Fruit fly (Drosophila melanogaster) whole organism, embryonic: ENCODE results near the gene Csk.

Experiments used
- Aef1 ChIP-seq: fragments of 200-800 bp; sonication (Bioruptor generic); IDR thresholded peaks from 3 replicates; pipeline ENCODE4 v1.3.6; 2022; ENCODE audit warnings: missing biosample characterization, missing genetic modification characterization
- BtbVII ChIP-seq: fragments of 200-800 bp; sonication (Bioruptor generic); optimal IDR thresholded peaks from 3 replicates; lab custom pipeline; 2017; ENCODE audit warnings: missing biosample characterization, mild to moderate bottlenecking, missing genetic modification characterization
- Bteb2 ChIP-seq: fragments of 200-800 bp; sonication (Bioruptor generic); optimal IDR thresholded peaks from 2 replicates; lab custom pipeline; 2016; ENCODE audit warnings: missing biosample characterization, missing genetic modification characterization
- CG10274 ChIP-seq: fragments of 200-800 bp; sonication (Bioruptor generic); optimal IDR thresholded peaks from 3 replicates; lab custom pipeline; 2017; ENCODE audit warnings: missing biosample characterization, mild to moderate bottlenecking, missing genetic modification characterization
- CG10654 ChIP-seq: fragments of 200-800 bp; sonication (Bioruptor generic); optimal IDR thresholded peaks from 2 replicates; lab custom pipeline; 2016; ENCODE audit warnings: missing biosample characterization, missing genetic modification characterization
- CG12659 ChIP-seq: fragments of 200-800 bp; sonication (Bioruptor generic); optimal IDR thresholded peaks from 3 replicates; lab custom pipeline; 2017; ENCODE audit warnings: mild to moderate bottlenecking, missing biosample characterization, missing genetic modification reagents, missing genetic modification characterization
- CG13775 ChIP-seq: fragments of 200-800 bp; sonication (Bioruptor generic); optimal IDR thresholded peaks from 3 replicates; lab custom pipeline; 2017; ENCODE audit warnings: missing biosample characterization, mild to moderate bottlenecking, missing genetic modification characterization
- CG15073 ChIP-seq: fragments of 200-800 bp; sonication (Bioruptor generic); optimal IDR thresholded peaks from 2 replicates; lab custom pipeline; 2016; ENCODE audit warnings: missing biosample characterization, missing genetic modification characterization
- CG17361 ChIP-seq: fragments of 200-800 bp; sonication (Bioruptor generic); IDR thresholded peaks from 3 replicates; pipeline ENCODE4 v1.3.6; 2022; ENCODE audit warnings: missing biosample characterization, missing genetic modification characterization
- CG17385 ChIP-seq: fragments of 200-800 bp; sonication (Bioruptor generic); optimal IDR thresholded peaks from 3 replicates; lab custom pipeline; 2018; ENCODE audit warnings: missing biosample characterization, mild to moderate bottlenecking, missing genetic modification characterization
- CG17829 ChIP-seq: fragments of 200-800 bp; optimal IDR thresholded peaks from 2 replicates; lab custom pipeline; 2019; ENCODE audit warnings: missing biosample characterization, mild to moderate bottlenecking, missing genetic modification characterization, moderate library complexity
- CG2199 ChIP-seq: fragments of 200-800 bp; sonication (Bioruptor generic); IDR thresholded peaks from 3 replicates; pipeline ENCODE4 v1.3.6; 2022; ENCODE audit warnings: missing biosample characterization, missing genetic modification characterization
- CG32532 ChIP-seq: fragments of 200-800 bp; sonication (Bioruptor generic); IDR thresholded peaks from 2 replicates; pipeline ENCODE4 v1.3.6; 2022; ENCODE audit warnings: missing biosample characterization, missing genetic modification characterization
- CG32767 ChIP-seq: fragments of 200-800 bp; sonication (Bioruptor generic); IDR thresholded peaks from 2 replicates; pipeline ENCODE4 v1.3.6; 2022; ENCODE audit warnings: missing biosample characterization, missing genetic modification characterization
- CG34422 ChIP-seq: fragments of 200-800 bp; sonication (Bioruptor generic); IDR thresholded peaks from 3 replicates; pipeline ENCODE4 v1.3.6; 2022; ENCODE audit warnings: missing biosample characterization, missing genetic modification characterization
- CG6683 ChIP-seq: fragments of 200-800 bp; sonication (Bioruptor generic); optimal IDR thresholded peaks from 2 replicates; lab custom pipeline; 2017; ENCODE audit warnings: missing biosample characterization, mild to moderate bottlenecking, missing genetic modification characterization, missing genetic modification reagents
- CG7745 ChIP-seq: fragments of 200-800 bp; sonication (Bioruptor generic); optimal IDR thresholded peaks from 2 replicates; lab custom pipeline; 2018; ENCODE audit warnings: missing biosample characterization, mild to moderate bottlenecking, missing genetic modification characterization, moderate library complexity
- CG7987 ChIP-seq: fragments of 200-800 bp; sonication (Bioruptor generic); optimal IDR thresholded peaks from 2 replicates; lab custom pipeline; 2018; ENCODE audit warnings: missing biosample characterization, mild to moderate bottlenecking, missing genetic modification characterization, moderate library complexity
- CG8281 ChIP-seq: fragments of 200-800 bp; sonication (Bioruptor generic); optimal IDR thresholded peaks from 2 replicates; lab custom pipeline; 2018; ENCODE audit warnings: missing biosample characterization, mild to moderate bottlenecking, missing genetic modification characterization, moderate library complexity
- CG8924 ChIP-seq: fragments of 200-800 bp; optimal IDR thresholded peaks from 3 replicates; lab custom pipeline; 2019; ENCODE audit warnings: missing biosample characterization, mild to moderate bottlenecking, missing genetic modification characterization, moderate library complexity
- CG9932 ChIP-seq: fragments of 200-800 bp; sonication (Bioruptor generic); IDR thresholded peaks from 2 replicates; pipeline ENCODE4 v1.3.6; 2022; ENCODE audit warnings: missing biosample characterization, missing genetic modification characterization
- CTCF ChIP-seq: fragments of 200-800 bp; sonication (Bioruptor generic); optimal IDR thresholded peaks from 2 replicates; lab custom pipeline; 2017; ENCODE audit warnings: missing biosample characterization, mild to moderate bottlenecking, missing genetic modification characterization, moderate library complexity
- Dbx ChIP-seq: fragments of 200-800 bp; sonication (Bioruptor generic); IDR thresholded peaks from 3 replicates; pipeline ENCODE4 v1.3.6; 2022; ENCODE audit warnings: missing biosample characterization, missing genetic modification characterization
- Eip74EF ChIP-seq, 2 experiments: fragments of 200-800 bp in 1 of 2; fragments of >200 bp in 1 of 2; sonication (Bioruptor generic) in 1 of 2; optimal IDR thresholded peaks; 2 replicates each; lab custom pipeline; 2017 to 2019; ENCODE audit warnings: missing biosample characterization in 2 of 2, missing genetic modification characterization in 2 of 2, mild to moderate bottlenecking in 1 of 2, moderate library complexity in 1 of 2
- H2.0 ChIP-seq: fragments of 200-800 bp; sonication (Bioruptor generic); IDR thresholded peaks from 2 replicates; pipeline ENCODE4 v1.3.6; 2022; ENCODE audit warnings: missing biosample characterization, missing genetic modification characterization
- NK7.1 ChIP-seq: fragments of 200-800 bp; sonication (Bioruptor generic); optimal IDR thresholded peaks from 3 replicates; lab custom pipeline; 2016; ENCODE audit warnings: missing biosample characterization, missing genetic modification characterization
- Nf-YB ChIP-seq: fragments of 200-800 bp; sonication (Bioruptor generic); optimal IDR thresholded peaks from 3 replicates; lab custom pipeline; 2019; ENCODE audit warnings: missing biosample characterization, mild to moderate bottlenecking, missing genetic modification characterization, moderate library complexity
- Optix ChIP-seq: fragments of 200-800 bp; sonication (Bioruptor generic); IDR thresholded peaks from 3 replicates; pipeline ENCODE4 v1.3.6; 2022; ENCODE audit warnings: missing biosample characterization, missing genetic modification characterization
- Rfx ChIP-seq: fragments of 200-800 bp; sonication (Bioruptor generic); IDR thresholded peaks from 2 replicates; pipeline ENCODE4 v1.3.6; 2022; ENCODE audit warnings: missing biosample characterization, missing genetic modification characterization
- Sin3A ChIP-seq: fragments of >200 bp; optimal IDR thresholded peaks from 2 replicates; lab custom pipeline; 2018
- Xrp1 ChIP-seq: fragments of 200-800 bp; sonication (Bioruptor generic); IDR thresholded peaks from 2 replicates; pipeline ENCODE4 v1.3.6; 2022; ENCODE audit warnings: missing biosample characterization, missing genetic modification characterization
- bsh ChIP-seq, 2 experiments: fragments of 200-800 bp; sonication (Bioruptor generic); optimal IDR thresholded peaks; 2 replicates each; lab custom pipeline; 2017 to 2018; ENCODE audit warnings: mild to moderate bottlenecking in 2 of 2, missing biosample characterization in 2 of 2, missing genetic modification characterization in 2 of 2, moderate library complexity in 1 of 2
- cato ChIP-seq: fragments of 200-800 bp; sonication (Bioruptor generic); optimal IDR thresholded peaks from 2 replicates; lab custom pipeline; 2016; ENCODE audit warnings: missing biosample characterization, missing genetic modification characterization, borderline replicate concordance
- chm ChIP-seq: fragments of 200-800 bp; sonication (Bioruptor generic); IDR thresholded peaks from 2 replicates; pipeline ENCODE4 v1.3.6; 2022; ENCODE audit warnings: missing biosample characterization, missing genetic modification characterization
- chn ChIP-seq: fragments of 200-800 bp; sonication (Bioruptor generic); optimal IDR thresholded peaks from 2 replicates; lab custom pipeline; 2016; ENCODE audit warnings: missing biosample characterization, missing genetic modification characterization
- dati ChIP-seq: fragments of 200-800 bp; sonication (Bioruptor generic); IDR thresholded peaks from 2 replicates; pipeline ENCODE4 v1.3.6; 2022; ENCODE audit warnings: missing biosample characterization, missing genetic modification characterization
- fd102C ChIP-seq: fragments of 200-800 bp; sonication (Bioruptor generic); optimal IDR thresholded peaks from 2 replicates; lab custom pipeline; 2018; ENCODE audit warnings: missing biosample characterization, mild to moderate bottlenecking, missing genetic modification characterization, moderate library complexity
- fd64A ChIP-seq: fragments of 200-800 bp; sonication (Bioruptor generic); optimal IDR thresholded peaks from 3 replicates; lab custom pipeline; 2018; ENCODE audit warnings: missing biosample characterization, mild to moderate bottlenecking, missing genetic modification characterization
- fd96Cb ChIP-seq: fragments of 200-800 bp; sonication (Bioruptor generic); optimal IDR thresholded peaks from 2 replicates; lab custom pipeline; 2018; ENCODE audit warnings: missing biosample characterization, mild to moderate bottlenecking, missing genetic modification characterization, moderate library complexity
- fru ChIP-seq: fragments of >200 bp; optimal IDR thresholded peaks from 2 replicates; lab custom pipeline; 2017
- hbn ChIP-seq: fragments of 200-800 bp; sonication (Bioruptor generic); IDR thresholded peaks from 2 replicates; pipeline ENCODE4 v1.3.6; 2022; ENCODE audit warnings: missing biosample characterization, missing genetic modification characterization; ENCODE audit not compliant: partially characterized antibody
- klu ChIP-seq: fragments of 200-800 bp; sonication (Bioruptor generic); IDR thresholded peaks from 2 replicates; pipeline ENCODE4 v1.3.6; 2022; ENCODE audit warnings: missing biosample characterization, missing genetic modification characterization
- lbe ChIP-seq: fragments of 200-800 bp; sonication (Bioruptor generic); optimal IDR thresholded peaks from 2 replicates; lab custom pipeline; 2016; ENCODE audit warnings: missing biosample characterization, mild to moderate bottlenecking, missing genetic modification characterization
- lilli ChIP-seq: fragments of 200-800 bp; sonication (Bioruptor generic); optimal IDR thresholded peaks from 3 replicates; lab custom pipeline; 2016; ENCODE audit warnings: missing biosample characterization, missing genetic modification characterization
- lmd ChIP-seq: fragments of 200-800 bp; sonication (Bioruptor generic); IDR thresholded peaks from 2 replicates; pipeline ENCODE4 v1.3.6; 2022; ENCODE audit warnings: missing biosample characterization, missing genetic modification characterization
- oc ChIP-seq: fragments of 200-800 bp; sonication (Bioruptor generic); optimal IDR thresholded peaks from 2 replicates; lab custom pipeline; 2018; ENCODE audit warnings: missing biosample characterization, mild to moderate bottlenecking, missing genetic modification characterization, moderate library complexity
- pzg ChIP-seq: fragments of 200-800 bp; sonication (Bioruptor generic); optimal IDR thresholded peaks from 3 replicates; lab custom pipeline; 2018; ENCODE audit warnings: missing biosample characterization, mild to moderate bottlenecking, missing genetic modification characterization, moderate library complexity
- run ChIP-seq: fragments of 200-800 bp; sonication (Bioruptor generic); optimal IDR thresholded peaks from 3 replicates; lab custom pipeline; 2018; ENCODE audit warnings: missing biosample characterization, mild to moderate bottlenecking, missing genetic modification characterization
- sqz ChIP-seq: fragments of 200-800 bp; sonication (Bioruptor generic); optimal IDR thresholded peaks from 3 replicates; lab custom pipeline; 2018; ENCODE audit warnings: missing biosample characterization, mild to moderate bottlenecking, missing genetic modification characterization

Csk gene

dm6 chr3R:11678016-11678415, 27.5 kb upstream of the Csk start, which contains the start of gene CG18476 (continued):
- TF ChIP-seq NK7.1 = peak; percentile 48
- TF ChIP-seq CG10274 (GFP tag; lab: Kevin White, UChicago) = peak; percentile 43
- peak; percentile 73 for TF ChIP-seq CG6683 (GFP tag; lab: Kevin White, UChicago)
- TF ChIP-seq Rfx (GFP tag; lab: Robert Waterston, UW) = peak; percentile 96
- TF ChIP-seq Eip74EF (GFP tag; optimal IDR thresholded peaks at IDR 0.05; lab: Kevin White, UChicago) = peak in 1 of 2 experiments; percentile 89
- TF ChIP-seq fd96Cb (tag; lab: Kevin White, UChicago) = peak; percentile 93
- peak; percentile 35; the same call in 1 of the 2 replicates for TF ChIP-seq dati (GFP tag; lab: Robert Waterston, UW)
- TF ChIP-seq lilli (GFP tag; lab: Kevin White, UChicago) = peak; percentile 87
- TF ChIP-seq Xrp1 (GFP tag; lab: Robert Waterston, UW) = peak; percentile 96
- TF ChIP-seq CG8281 (tag; lab: Kevin White, UChicago) = peak; percentile 75
- peak; percentile 92 for TF ChIP-seq Aef1 (GFP tag; lab: Robert Waterston, UW)
- TF ChIP-seq Nf-YB (GFP tag; lab: Kevin White, UChicago) = peak; percentile 73
- peak; percentile 91 for TF ChIP-seq CG10654 (GFP tag; lab: Kevin White, UChicago)
- TF ChIP-seq run (tag; lab: Kevin White, UChicago) = peak; percentile 81
- TF ChIP-seq CG15073 (GFP tag; lab: Kevin White, UChicago) = no peak
- peak; percentile 90 for TF ChIP-seq klu
- TF ChIP-seq pzg (GFP tag; lab: Kevin White, UChicago) = peak; percentile 45
- peak; percentile 79 for TF ChIP-seq lbe (GFP tag; lab: Kevin White, UChicago)
- peak; percentile 96 for TF ChIP-seq CG17361 (GFP tag; lab: Robert Waterston, UW)
- TF ChIP-seq CG13775 (GFP tag; lab: Kevin White, UChicago) = peak; percentile 88
- peak; percentile 55 for TF ChIP-seq cato (GFP tag; lab: Kevin White, UChicago)
- TF ChIP-seq H2.0 (GFP tag; lab: Robert Waterston, UW) = peak; percentile 94
- TF ChIP-seq CG32532 (GFP tag; lab: Robert Waterston, UW) = peak; percentile 96
- TF ChIP-seq Optix (GFP tag; lab: Robert Waterston, UW) = no peak
- no peak for TF ChIP-seq CG7745 (tag; lab: Kevin White, UChicago)
- peak; percentile 84 for TF ChIP-seq CG17385 (GFP tag; lab: Kevin White, UChicago)
- TF ChIP-seq CG2199 (GFP tag; lab: Robert Waterston, UW) = peak; percentile 90
- TF ChIP-seq CG34422 (GFP tag; lab: Robert Waterston, UW) = peak; percentile 96
- TF ChIP-seq chn = peak; percentile 71
- peak; percentile 96 for TF ChIP-seq CG17829
- TF ChIP-seq CG7987 = peak; percentile 50
- TF ChIP-seq hbn (GFP tag; lab: Robert Waterston, UW) = no peak
- peak; percentile 96 for TF ChIP-seq lmd (GFP tag; lab: Robert Waterston, UW)
- TF ChIP-seq Sin3A (lab: Kevin White, UChicago) = no peak
- TF ChIP-seq fd102C (GFP tag; lab: Kevin White, UChicago) = peak; percentile 6
- peak; percentile 2 to 93 for TF ChIP-seq bsh (GFP tag; optimal IDR thresholded peaks at IDR 0.05; lab: Kevin White, UChicago)
- peak; percentile 91 for TF ChIP-seq Dbx (GFP tag; lab: Robert Waterston, UW)
- TF ChIP-seq CTCF (GFP tag; lab: Kevin White, UChicago) = peak; percentile 34
- TF ChIP-seq BtbVII (GFP tag; lab: Kevin White, UChicago) = peak; percentile 69
- peak; percentile 85 for TF ChIP-seq oc (tag; lab: Kevin White, UChicago)
- no peak for TF ChIP-seq fru (lab: Kevin White, UChicago)
- peak; percentile 77 for TF ChIP-seq Bteb2
- TF ChIP-seq fd64A (GFP tag; lab: Kevin White, UChicago) = no peak
- TF ChIP-seq CG8924 (tag; lab: Kevin White, UChicago) = peak; percentile 93
- peak; percentile 91 for TF ChIP-seq CG9932 (GFP tag; lab: Robert Waterston, UW)
- peak; percentile 87 for TF ChIP-seq chm (GFP tag; lab: Robert Waterston, UW)
- peak; percentile 94 for TF ChIP-seq CG12659 (GFP tag; lab: Kevin White, UChicago)
- TF ChIP-seq sqz = no peak
- peak; percentile 87 for TF ChIP-seq CG32767 (GFP tag; lab: Robert Waterston, UW)
- TF ChIP-seq, all 482 proteins: peak for 388
